Fruit fly (Drosophila melanogaster): ENCODE measurements around the gene CG14662.

- TF ChIP-seq zf30C (GFP tag; optimal IDR thresholded peaks at IDR 0.05) (no peak), CG18619 (GFP tag; optimal IDR thresholded peaks at IDR 0.05) (no peak), CG7928 (GFP tag; optimal IDR thresholded peaks at IDR 0.05) (no peak), slbo (GFP tag; IDR thresholded peaks at IDR 0.05) (no peak), mirr (GFP tag; optimal IDR thresholded peaks at IDR 0.05) (no peak), E2f1 (GFP tag; IDR thresholded peaks at IDR 0.05) (no peak), run (tag; optimal IDR thresholded peaks at IDR 0.05) (no peak), CG17186 (GFP tag; optimal IDR thresholded peaks at IDR 0.05) (no peak), cas (GFP tag; IDR thresholded peaks at IDR 0.05) (no peak), bigmax (GFP tag; optimal IDR thresholded peaks at IDR 0.05) (no peak), grau (tag; optimal IDR thresholded peaks at IDR 0.05) (no peak), kay (GFP tag; optimal IDR thresholded peaks at IDR 0.05) (no peak)
Observed at dm6 chr3R:4957812-4958211, 26.2 kb downstream of the CG14662 start.
